Fruit fly (Drosophila melanogaster) whole organism, embryonic: ENCODE data around the gene mRpS25.

Experiments
- B-H1 ChIP-seq: fragments of 200-800 bp; sonication (Bioruptor generic); IDR thresholded peaks from 3 replicates; pipeline ENCODE4 v1.3.6; 2022; ENCODE audit warnings: missing biosample characterization, missing genetic modification characterization
- Blimp-1 ChIP-seq: fragments of 200-800 bp; sonication (Bioruptor generic); optimal IDR thresholded peaks from 3 replicates; lab custom pipeline; 2018; ENCODE audit warnings: missing biosample characterization, missing genetic modification characterization, mild to moderate bottlenecking, moderate library complexity, missing genetic modification reagents
- CG13775 ChIP-seq: fragments of 200-800 bp; sonication (Bioruptor generic); optimal IDR thresholded peaks from 3 replicates; lab custom pipeline; 2017; ENCODE audit warnings: missing biosample characterization, mild to moderate bottlenecking, missing genetic modification characterization
- Lim3 ChIP-seq: fragments of 200-800 bp; sonication (Bioruptor generic); IDR thresholded peaks from 2 replicates; pipeline ENCODE4 v1.3.6; 2022; ENCODE audit warnings: missing biosample characterization, missing genetic modification characterization
- MTF-1 ChIP-seq: fragments of 200-800 bp; sonication (Bioruptor generic); optimal IDR thresholded peaks from 2 replicates; lab custom pipeline; 2018; ENCODE audit warnings: missing biosample characterization, mild to moderate bottlenecking, missing genetic modification characterization, borderline replicate concordance
- dimm ChIP-seq: fragments of 200-800 bp; sonication (Bioruptor generic); IDR thresholded peaks from 2 replicates; pipeline ENCODE4 v1.3.6; 2022; ENCODE audit warnings: missing biosample characterization, missing genetic modification characterization

- TF ChIP-seq CG13775: peak; percentile 77
- peak; percentile 88 for TF ChIP-seq Blimp-1 (GFP tag; lab: Kevin White, UChicago)
- 0 out of 2 replicates have a peak, but pooled peaks have one; percentile 5 for TF ChIP-seq dimm
- 0 out of 2 replicates have a peak, but pooled peaks have one; percentile 20 for TF ChIP-seq Lim3 (GFP tag; lab: Robert Waterston, UW)
- TF ChIP-seq MTF-1 (GFP tag; lab: Kevin White, UChicago): peak; percentile 34
- TF ChIP-seq B-H1 (GFP tag; lab: Robert Waterston, UW): peak; percentile 47; the same call in 2 of the 3 replicates
These were observed 44.5 kb upstream of the mRpS25 start for dm6 chrX:14627080-14627796.
